Fruit fly (Drosophila melanogaster) whole organism, adult: ENCODE results near the gene AP-1mu.

Experiments used
- CG11617 ChIP-seq: fragments of 200-800 bp; sonication (Bioruptor generic); optimal IDR thresholded peaks from 2 replicates; lab custom pipeline; 2017; ENCODE audit warnings: mild to moderate bottlenecking, missing biosample characterization, missing genetic modification reagents, missing genetic modification characterization
- CG5204 ChIP-seq: fragments of 200-800 bp; sonication (Bioruptor generic); optimal IDR thresholded peaks from 2 replicates; lab custom pipeline; 2016; ENCODE audit warnings: missing biosample characterization, missing genetic modification characterization
- CG7101 ChIP-seq: fragments of 200-800 bp; sonication (Bioruptor generic); optimal IDR thresholded peaks from 2 replicates; lab custom pipeline; 2018; ENCODE audit warnings: missing biosample characterization, mild to moderate bottlenecking, missing genetic modification characterization, moderate library complexity
- Crg-1 ChIP-seq: fragments of 200-800 bp; sonication (Bioruptor generic); optimal IDR thresholded peaks from 2 replicates; lab custom pipeline; 2016; ENCODE audit warnings: missing biosample characterization, missing genetic modification characterization
- Hr96 ChIP-seq: fragments of 200-800 bp; sonication (Bioruptor generic); optimal IDR thresholded peaks from 2 replicates; lab custom pipeline; 2016; ENCODE audit warnings: missing biosample characterization, missing genetic modification characterization
- cic ChIP-seq: fragments of 200-800 bp; sonication (Bioruptor generic); optimal IDR thresholded peaks from 2 replicates; lab custom pipeline; 2017; ENCODE audit warnings: missing biosample characterization, mild to moderate bottlenecking, missing genetic modification characterization, moderate library complexity
- pad ChIP-seq: fragments of 200-800 bp; sonication (Bioruptor generic); optimal IDR thresholded peaks from 3 replicates; lab custom pipeline; 2017; ENCODE audit warnings: missing biosample characterization, missing genetic modification characterization, mild to moderate bottlenecking, moderate library complexity, missing genetic modification reagents

dm6 chr3R:9581089-9581520 is 21.8 kb upstream of the AP-1mu start, which contains the start of gene CG8301:
- TF ChIP-seq CG11617 (peak; percentile 26), CG5204 (GFP tag; lab: Kevin White, UChicago) (no peak), pad (no peak), Crg-1 (GFP tag; lab: Kevin White, UChicago) (no peak), cic (GFP tag; lab: Kevin White, UChicago) (peak; percentile 6), Hr96 (GFP tag; lab: Kevin White, UChicago) (no peak), CG7101 (tag; lab: Kevin White, UChicago) (peak; percentile 25)
